Fruit fly (Drosophila melanogaster) whole organism, wandering third instar larva: Measurements from ENCODE around the gene Uch-L5R.
"Not testable (repeated sequence)": the region's sequence is repeated elsewhere in the genome, so short reads cannot be mapped to it uniquely, and the experiment has no call there.

Experiments used
- Abd-B ChIP-seq: fragments of >200 bp; optimal IDR thresholded peaks from 2 replicates; lab custom pipeline; 2017; ENCODE audit warnings: missing biosample characterization, missing genetic modification characterization
- CG9705 ChIP-seq: fragments of 200-800 bp; sonication (Bioruptor generic); optimal IDR thresholded peaks from 2 replicates; lab custom pipeline; 2018; ENCODE audit warnings: missing biosample characterization, mild to moderate bottlenecking, missing genetic modification characterization
- Dfd ChIP-seq: fragments of >200 bp; optimal IDR thresholded peaks from 2 replicates; lab custom pipeline; 2017; ENCODE audit warnings: missing biosample characterization, missing genetic modification characterization
- GATAd ChIP-seq: sonication (Bioruptor generic); optimal IDR thresholded peaks from 2 replicates; lab custom pipeline; 2016; ENCODE audit warnings: missing biosample characterization, missing genetic modification characterization
- HLH106 ChIP-seq: fragments of 200-800 bp; optimal IDR thresholded peaks from 3 replicates; lab custom pipeline; 2019; ENCODE audit warnings: missing biosample characterization, mild to moderate bottlenecking, missing genetic modification characterization, moderate library complexity
- Jra ChIP-seq: sonication (Bioruptor generic); optimal IDR thresholded peaks from 2 replicates; lab custom pipeline; 2016; ENCODE audit warnings: missing biosample characterization, missing genetic modification characterization
- Mio ChIP-seq: sonication (Bioruptor generic); optimal IDR thresholded peaks from 2 replicates; lab custom pipeline; 2016; ENCODE audit warnings: missing biosample characterization, missing genetic modification characterization
- Myc ChIP-seq: fragments of >200 bp; optimal IDR thresholded peaks from 2 replicates; lab custom pipeline; 2017
- N ChIP-seq: fragments of >200 bp; optimal IDR thresholded peaks from 2 replicates; lab custom pipeline; 2018; ENCODE audit warnings: missing biosample characterization, missing external identifiers, missing genetic modification characterization
- OdsH ChIP-seq: fragments of 200-800 bp; sonication (Bioruptor generic); optimal IDR thresholded peaks from 2 replicates; lab custom pipeline; 2016; ENCODE audit warnings: missing biosample characterization, mild to moderate bottlenecking, missing genetic modification characterization
- Sp1 ChIP-seq: fragments of 200-800 bp; sonication (Bioruptor generic); optimal IDR thresholded peaks from 3 replicates; lab custom pipeline; 2019; ENCODE audit warnings: missing biosample characterization, mild to moderate bottlenecking, missing genetic modification characterization, moderate library complexity
- Vsx2 ChIP-seq: fragments of 200-300, 225-300 bp; sonication (Bioruptor generic); optimal IDR thresholded peaks from 2 replicates; lab custom pipeline; 2018; ENCODE audit warnings: missing biosample characterization, missing genetic modification characterization; ENCODE audit not compliant: partially characterized antibody
- brk ChIP-seq: fragments of 200-800 bp; sonication (Bioruptor generic); optimal IDR thresholded peaks from 2 replicates; lab custom pipeline; 2016; ENCODE audit warnings: missing biosample characterization, mild to moderate bottlenecking, missing genetic modification characterization
- dl ChIP-seq, 2 experiments: fragments of 175-275, 200-275 bp in 1 of 2; fragments of 200-275 bp in 1 of 2; sonication (Bioruptor generic); optimal IDR thresholded peaks; lab custom pipeline; 2018; ENCODE audit warnings: mild to moderate bottlenecking in 2 of 2, missing biosample characterization in 2 of 2, missing genetic modification characterization in 2 of 2, moderate library complexity in 2 of 2; ENCODE audit not compliant: partially characterized antibody in 2 of 2, insufficient read depth in 1 of 2
- dmrt93B ChIP-seq: fragments of 200-800 bp; sonication (Bioruptor generic); optimal IDR thresholded peaks from 2 replicates; lab custom pipeline; 2018; ENCODE audit warnings: missing biosample characterization, mild to moderate bottlenecking, missing genetic modification characterization
- dsf ChIP-seq: sonication (Bioruptor generic); optimal IDR thresholded peaks from 2 replicates; lab custom pipeline; 2016; ENCODE audit warnings: missing biosample characterization, missing genetic modification characterization, borderline replicate concordance
- foxo ChIP-seq, 2 experiments: fragments of 200-800 bp; sonication (Bioruptor generic); optimal IDR thresholded peaks; 2 replicates in 1 of 2; 3 replicates in 1 of 2; lab custom pipeline; 2016 to 2017; ENCODE audit warnings: missing biosample characterization in 2 of 2, missing genetic modification characterization in 2 of 2
- fru ChIP-seq: fragments of 200-800 bp; sonication (Bioruptor generic); optimal IDR thresholded peaks from 3 replicates; lab custom pipeline; 2016; ENCODE audit warnings: missing biosample characterization, mild to moderate bottlenecking, missing genetic modification characterization
- h ChIP-seq: fragments of 200-800 bp; sonication (Bioruptor generic); optimal IDR thresholded peaks from 3 replicates; lab custom pipeline; 2016; ENCODE audit warnings: missing biosample characterization, mild to moderate bottlenecking, missing genetic modification characterization
- jim ChIP-seq: fragments of 175-275, 200-325 bp; sonication (Bioruptor generic); optimal IDR thresholded peaks from 2 replicates; lab custom pipeline; 2016; ENCODE audit warnings: missing biosample characterization, mild to moderate bottlenecking, missing genetic modification characterization
- pan ChIP-seq: fragments of >200 bp; optimal IDR thresholded peaks from 2 replicates; lab custom pipeline; 2017
- psq ChIP-seq: fragments of 200-800 bp; sonication (Bioruptor generic); optimal IDR thresholded peaks from 3 replicates; lab custom pipeline; 2017; ENCODE audit warnings: missing biosample characterization, mild to moderate bottlenecking, missing genetic modification characterization, moderate library complexity
- rgr ChIP-seq: fragments of 200-800 bp; sonication (Bioruptor generic); optimal IDR thresholded peaks from 3 replicates; lab custom pipeline; 2016; ENCODE audit warnings: missing biosample characterization, mild to moderate bottlenecking, missing genetic modification characterization
- sage ChIP-seq: fragments of 200-800 bp; sonication (Bioruptor generic); optimal IDR thresholded peaks from 2 replicates; lab custom pipeline; 2016; ENCODE audit warnings: missing biosample characterization, mild to moderate bottlenecking, missing genetic modification characterization
- sv ChIP-seq: fragments of 200-800 bp; sonication (Bioruptor generic); optimal IDR thresholded peaks from 3 replicates; lab custom pipeline; 2016; ENCODE audit warnings: missing biosample characterization, missing genetic modification characterization
- tai ChIP-seq: sonication (Bioruptor generic); optimal IDR thresholded peaks from 2 replicates; lab custom pipeline; 2016; ENCODE audit warnings: missing biosample characterization, missing genetic modification characterization
- usp ChIP-seq: fragments of >200 bp; optimal IDR thresholded peaks from 2 replicates; lab custom pipeline; 2017; ENCODE audit warnings: missing biosample characterization, missing genetic modification characterization
- woc ChIP-seq: sonication (Bioruptor generic); optimal IDR thresholded peaks from 2 replicates; lab custom pipeline; 2016; ENCODE audit warnings: missing biosample characterization, mild to moderate bottlenecking, missing genetic modification characterization

The Uch-L5R gene

dm6 chrX:12086925-12087324 is 30.5 kb upstream of the Uch-L5R start, which contains the start of gene CG15734:
CG15734 (minus strand) TSS chrX:12087025.
- TF ChIP-seq tai (GFP tag; lab: Kevin White, UChicago); dl (GFP tag; optimal IDR thresholded peaks at IDR 0.05; lab: Kevin White, UChicago; ENCODE audit: insufficient read depth in 1 of 2, partially characterized antibody in 2 of 2); HLH106: not testable (repeated sequence)

dm6 chrX:12085694-12086093 is 29.3 kb upstream of the Uch-L5R start:
- no peak for TF ChIP-seq sv
- TF ChIP-seq Mio (GFP tag; lab: Kevin White, UChicago), result no peak
- TF ChIP-seq brk (GFP tag; lab: Kevin White, UChicago), result no peak
- no peak for TF ChIP-seq OdsH (GFP tag; lab: Kevin White, UChicago)
- TF ChIP-seq Dfd, result no peak
- no peak for TF ChIP-seq Vsx2 (GFP tag; lab: Kevin White, UChicago)
- TF ChIP-seq Myc (lab: Kevin White, UChicago), result no peak
- no peak for TF ChIP-seq dsf
- no peak for TF ChIP-seq dmrt93B (GFP tag; lab: Kevin White, UChicago)
- TF ChIP-seq N (GFP tag; lab: Kevin White, UChicago), result no peak
- TF ChIP-seq dl (GFP tag; optimal IDR thresholded peaks at IDR 0.05; lab: Kevin White, UChicago; ENCODE audit: insufficient read depth in 1 of 2, partially characterized antibody in 2 of 2), result no peak
- TF ChIP-seq HLH106, result no peak
- no peak for TF ChIP-seq tai (GFP tag; lab: Kevin White, UChicago)
- TF ChIP-seq usp (GFP tag; lab: Kevin White, UChicago), result no peak

dm6 chrX:12084406-12084805 is 28.0 kb upstream of the Uch-L5R start:
- no peak for TF ChIP-seq Sp1 (GFP tag; lab: Kevin White, UChicago)
- peak in 1 of 2 experiments; percentile 1 for TF ChIP-seq foxo (GFP tag; optimal IDR thresholded peaks at IDR 0.05; lab: Kevin White, UChicago)
- peak; percentile 2 for TF ChIP-seq HLH106
- peak; percentile 5 for TF ChIP-seq h (GFP tag; lab: Kevin White, UChicago)
- TF ChIP-seq dsf, result no peak
- peak; percentile 7 for TF ChIP-seq fru (GFP tag; lab: Kevin White, UChicago)

dm6 chrX:12082244-12082643 is 25.8 kb upstream of the Uch-L5R start:
- TF ChIP-seq Jra (GFP tag; lab: Kevin White, UChicago) (no peak), sage (GFP tag; lab: Kevin White, UChicago) (no peak), psq (GFP tag; lab: Kevin White, UChicago) (no peak), Sp1 (GFP tag; lab: Kevin White, UChicago) (peak; percentile 13), Vsx2 (GFP tag; lab: Kevin White, UChicago) (no peak), dl (GFP tag; optimal IDR thresholded peaks at IDR 0.05; lab: Kevin White, UChicago; ENCODE audit: insufficient read depth in 1 of 2, partially characterized antibody in 2 of 2) (no peak), dmrt93B (GFP tag; lab: Kevin White, UChicago) (no peak), GATAd (GFP tag; lab: Kevin White, UChicago) (no peak), HLH106 (peak; percentile 20), N (GFP tag; lab: Kevin White, UChicago) (no peak), Myc (lab: Kevin White, UChicago) (no peak), Abd-B (GFP tag; lab: Kevin White, UChicago) (no peak), jim (GFP tag; lab: Kevin White, UChicago) (no peak), foxo (GFP tag; optimal IDR thresholded peaks at IDR 0.05; lab: Kevin White, UChicago) (peak in 1 of 2 experiments; percentile 9)

dm6 chrX:12076243-12076642 is 19.8 kb upstream of the Uch-L5R start:
- TF ChIP-seq CG9705 (no peak), HLH106 (peak; percentile 0)

- TF ChIP-seq tai (GFP tag; lab: Kevin White, UChicago) (no peak), foxo (GFP tag; optimal IDR thresholded peaks at IDR 0.05; lab: Kevin White, UChicago) (peak in 1 of 2 experiments; percentile 32), fru (GFP tag; lab: Kevin White, UChicago) (peak; percentile 19)
Measured at dm6 chrX:12075569-12075968, 19.1 kb upstream of the Uch-L5R start.

dm6 chrX:12073637-12074036 is 17.2 kb upstream of the Uch-L5R start:
- TF ChIP-seq pan (lab: Kevin White, UChicago), result no peak
- no peak for TF ChIP-seq dsf
- peak; percentile 25 for TF ChIP-seq HLH106
- TF ChIP-seq woc, result no peak
- TF ChIP-seq rgr (GFP tag; lab: Kevin White, UChicago), result no peak
- TF ChIP-seq tai (GFP tag; lab: Kevin White, UChicago), result no peak
- no peak for TF ChIP-seq Jra (GFP tag; lab: Kevin White, UChicago)
- TF ChIP-seq usp (GFP tag; lab: Kevin White, UChicago), result no peak
- TF ChIP-seq Sp1 (GFP tag; lab: Kevin White, UChicago), result peak; percentile 5
- no peak for TF ChIP-seq fru (GFP tag; lab: Kevin White, UChicago)
- TF ChIP-seq dmrt93B (GFP tag; lab: Kevin White, UChicago), result no peak
- TF ChIP-seq sv, result no peak
